Fruit fly (Drosophila melanogaster) whole organism, embryonic: Measurements from ENCODE around the gene CG1774.

Source experiments
- Bteb2 ChIP-seq: fragments of 200-800 bp; sonication (Bioruptor generic); optimal IDR thresholded peaks from 2 replicates; lab custom pipeline; 2016; ENCODE audit warnings: missing biosample characterization, missing genetic modification characterization
- CG10274 ChIP-seq: fragments of 200-800 bp; sonication (Bioruptor generic); optimal IDR thresholded peaks from 3 replicates; lab custom pipeline; 2017; ENCODE audit warnings: missing biosample characterization, mild to moderate bottlenecking, missing genetic modification characterization
- CG10959 ChIP-seq: fragments of 200-800 bp; sonication (Bioruptor generic); IDR thresholded peaks from 2 replicates; pipeline ENCODE4 v1.3.6; 2022; ENCODE audit warnings: missing biosample characterization, missing genetic modification characterization
- CG11247 ChIP-seq: fragments of 200-800 bp; sonication (Bioruptor generic); IDR thresholded peaks from 2 replicates; pipeline ENCODE4 v1.3.6; 2022; ENCODE audit warnings: missing biosample characterization, missing genetic modification characterization
- CG12391 ChIP-seq: fragments of 200-800 bp; sonication (Bioruptor generic); optimal IDR thresholded peaks from 3 replicates; lab custom pipeline; 2018; ENCODE audit warnings: missing biosample characterization, mild to moderate bottlenecking, missing genetic modification characterization, moderate library complexity
- CG15011 ChIP-seq: fragments of 200-800 bp; sonication (Bioruptor generic); optimal IDR thresholded peaks from 3 replicates; lab custom pipeline; 2018; ENCODE audit warnings: missing biosample characterization, mild to moderate bottlenecking, missing genetic modification characterization
- CG15514 ChIP-seq: fragments of 200-800 bp; sonication (Bioruptor generic); optimal IDR thresholded peaks from 3 replicates; lab custom pipeline; 2017; ENCODE audit warnings: missing biosample characterization, missing genetic modification characterization, mild to moderate bottlenecking, moderate library complexity, missing genetic modification reagents
- CG16815 ChIP-seq: fragments of 200-800 bp; sonication (Bioruptor generic); optimal IDR thresholded peaks from 3 replicates; lab custom pipeline; 2017; ENCODE audit warnings: missing biosample characterization, mild to moderate bottlenecking, missing genetic modification characterization
- CG17612 ChIP-seq: fragments of 200-800 bp; sonication (Bioruptor generic); IDR thresholded peaks from 2 replicates; pipeline ENCODE4 v1.3.6; 2022; ENCODE audit warnings: missing biosample characterization, missing genetic modification characterization
- CG2875 ChIP-seq: fragments of 200-800 bp; sonication (Bioruptor generic); optimal IDR thresholded peaks from 2 replicates; lab custom pipeline; 2017; ENCODE audit warnings: missing biosample characterization, mild to moderate bottlenecking, missing genetic modification characterization, missing genetic modification reagents
- CG32532 ChIP-seq: fragments of 200-800 bp; sonication (Bioruptor generic); IDR thresholded peaks from 2 replicates; pipeline ENCODE4 v1.3.6; 2022; ENCODE audit warnings: missing biosample characterization, missing genetic modification characterization
- CG7556 ChIP-seq: fragments of 200-800 bp; sonication (Bioruptor generic); optimal IDR thresholded peaks from 2 replicates; lab custom pipeline; 2017; ENCODE audit warnings: missing biosample characterization, mild to moderate bottlenecking, missing genetic modification characterization
- CG8478 ChIP-seq: fragments of >200 bp; optimal IDR thresholded peaks from 2 replicates; lab custom pipeline; 2018
- D19B ChIP-seq: fragments of 200-800 bp; sonication (Bioruptor generic); optimal IDR thresholded peaks from 2 replicates; lab custom pipeline; 2017; ENCODE audit warnings: missing biosample characterization, mild to moderate bottlenecking, missing genetic modification characterization
- Fer1 ChIP-seq: fragments of 200-800 bp; sonication (Bioruptor generic); optimal IDR thresholded peaks from 2 replicates; lab custom pipeline; 2017; ENCODE audit warnings: missing biosample characterization, mild to moderate bottlenecking, missing genetic modification characterization
- HLH4C ChIP-seq: fragments of 200-800 bp; sonication (Bioruptor generic); IDR thresholded peaks from 3 replicates; pipeline ENCODE4 v1.3.6; 2022; ENCODE audit warnings: missing biosample characterization, missing genetic modification characterization; ENCODE audit not compliant: partially characterized antibody
- HLH54F ChIP-seq: fragments of 200-800 bp; sonication (Bioruptor generic); optimal IDR thresholded peaks from 3 replicates; lab custom pipeline; 2016; ENCODE audit warnings: missing biosample characterization, missing genetic modification characterization
- Hr3 ChIP-seq: fragments of 200-800 bp; sonication (Bioruptor generic); optimal IDR thresholded peaks from 3 replicates; lab custom pipeline; 2016; ENCODE audit warnings: missing biosample characterization, missing genetic modification characterization
- NC2α ChIP-seq: fragments of 200-800 bp; sonication (Bioruptor generic); optimal IDR thresholded peaks from 2 replicates; lab custom pipeline; 2016; ENCODE audit warnings: missing biosample characterization, missing genetic modification characterization
- NK7.1 ChIP-seq: fragments of 200-800 bp; sonication (Bioruptor generic); optimal IDR thresholded peaks from 3 replicates; lab custom pipeline; 2016; ENCODE audit warnings: missing biosample characterization, missing genetic modification characterization
- Pdp1 ChIP-seq, 2 experiments: fragments of 200-800 bp; sonication (Bioruptor generic); optimal IDR thresholded peaks; 3 replicates each; lab custom pipeline; 2016; ENCODE audit warnings: missing biosample characterization in 2 of 2, missing genetic modification characterization in 2 of 2, mild to moderate bottlenecking in 1 of 2, moderate library complexity in 1 of 2
- Rx ChIP-seq: fragments of 200-800 bp; sonication (Bioruptor generic); IDR thresholded peaks from 2 replicates; pipeline ENCODE4 v1.3.6; 2022; ENCODE audit warnings: missing biosample characterization, missing genetic modification characterization
- Sry-β ChIP-seq: fragments of 200-800 bp; sonication (Bioruptor generic); optimal IDR thresholded peaks from 2 replicates; lab custom pipeline; 2018; ENCODE audit warnings: missing biosample characterization, mild to moderate bottlenecking, missing genetic modification characterization, moderate library complexity
- Ssrp ChIP-seq: fragments of 200-800 bp; sonication (Bioruptor generic); optimal IDR thresholded peaks from 2 replicates; lab custom pipeline; 2018; ENCODE audit warnings: missing biosample characterization, mild to moderate bottlenecking, missing genetic modification characterization, moderate library complexity
- aop ChIP-seq: fragments of 200-800 bp; sonication (Bioruptor generic); IDR thresholded peaks from 2 replicates; pipeline ENCODE4 v1.3.6; 2022; ENCODE audit warnings: missing biosample characterization, missing genetic modification characterization
- cwo ChIP-seq: fragments of 200-800 bp; sonication (Bioruptor generic); optimal IDR thresholded peaks from 3 replicates; lab custom pipeline; 2017; ENCODE audit warnings: missing biosample characterization, missing genetic modification characterization, mild to moderate bottlenecking, moderate library complexity, missing genetic modification reagents
- dmrt11E ChIP-seq: fragments of 200-800 bp; sonication (Bioruptor generic); optimal IDR thresholded peaks from 3 replicates; lab custom pipeline; 2018; ENCODE audit warnings: missing biosample characterization, mild to moderate bottlenecking, missing genetic modification characterization, moderate library complexity
- dmrt99B ChIP-seq: fragments of 200-800 bp; sonication (Bioruptor generic); optimal IDR thresholded peaks from 2 replicates; lab custom pipeline; 2018; ENCODE audit warnings: missing biosample characterization, mild to moderate bottlenecking, missing genetic modification characterization, moderate library complexity
- esg ChIP-seq: fragments of 200-800 bp; sonication (Bioruptor generic); conservative IDR thresholded peaks from 2 replicates; pipeline ENCODE4 v1.3.6; 2022; ENCODE audit warnings: missing biosample characterization, missing genetic modification characterization
- gcm ChIP-seq: fragments of 200-800 bp; sonication (Bioruptor generic); optimal IDR thresholded peaks from 2 replicates; lab custom pipeline; 2019; ENCODE audit warnings: missing biosample characterization, mild to moderate bottlenecking, missing genetic modification characterization, moderate library complexity
- gcm2 ChIP-seq: fragments of 200-800 bp; sonication (Bioruptor generic); optimal IDR thresholded peaks from 2 replicates; lab custom pipeline; 2016; ENCODE audit warnings: missing biosample characterization, missing genetic modification characterization
- gsb ChIP-seq: fragments of 200-800 bp; sonication (Bioruptor generic); IDR thresholded peaks from 2 replicates; pipeline ENCODE4 v1.3.6; 2022; ENCODE audit warnings: missing biosample characterization, missing genetic modification characterization
- hbn ChIP-seq: fragments of 200-800 bp; sonication (Bioruptor generic); IDR thresholded peaks from 2 replicates; pipeline ENCODE4 v1.3.6; 2022; ENCODE audit warnings: missing biosample characterization, missing genetic modification characterization; ENCODE audit not compliant: partially characterized antibody
- kni ChIP-seq: fragments of 200-800 bp; sonication (Bioruptor generic); optimal IDR thresholded peaks from 3 replicates; lab custom pipeline; 2017; ENCODE audit warnings: mild to moderate bottlenecking, missing biosample characterization, missing genetic modification reagents, missing genetic modification characterization
- pan ChIP-seq, 4 experiments: fragments of >200 bp in 3 of 4; fragments of 200-800 bp in 1 of 4; sonication (Bioruptor generic) in 1 of 4; optimal IDR thresholded peaks in 3 of 4; IDR thresholded peaks in 1 of 4; 2 replicates each; pipeline versions ENCODE4 v1.3.6 to Lab custom; 2017 to 2022; ENCODE audit warnings: missing biosample characterization in 2 of 4, missing genetic modification characterization in 2 of 4, mixed read lengths in 1 of 4
- pho ChIP-seq: fragments of 200-800 bp; sonication (Bioruptor generic); optimal IDR thresholded peaks from 2 replicates; lab custom pipeline; 2016; ENCODE audit warnings: missing biosample characterization, missing genetic modification characterization
- pita ChIP-seq: fragments of 200-800 bp; sonication (Bioruptor generic); optimal IDR thresholded peaks from 2 replicates; lab custom pipeline; 2017; ENCODE audit warnings: missing biosample characterization, mild to moderate bottlenecking, missing genetic modification characterization
- ranshi ChIP-seq: fragments of 200-800 bp; sonication (Bioruptor generic); IDR thresholded peaks from 2 replicates; pipeline ENCODE4 v1.3.6; 2022; ENCODE audit warnings: missing biosample characterization, missing genetic modification characterization
- sc ChIP-seq, 3 experiments: fragments of >200 bp in 2 of 3; fragments of 200-800 bp in 1 of 3; sonication (Bioruptor generic) in 1 of 3; optimal IDR thresholded peaks; 2 replicates in 2 of 3; 3 replicates in 1 of 3; lab custom pipeline; 2017; ENCODE audit warnings: mild to moderate bottlenecking in 1 of 3, missing biosample characterization in 1 of 3, missing genetic modification characterization in 1 of 3, missing genetic modification reagents in 1 of 3
- schlank ChIP-seq: fragments of 200-800 bp; sonication (Bioruptor generic); optimal IDR thresholded peaks from 2 replicates; lab custom pipeline; 2018; ENCODE audit warnings: missing biosample characterization, mild to moderate bottlenecking, missing genetic modification characterization
- scrt ChIP-seq: fragments of 200-800 bp; sonication (Bioruptor generic); optimal IDR thresholded peaks from 2 replicates; lab custom pipeline; 2018; ENCODE audit warnings: missing biosample characterization, mild to moderate bottlenecking, missing genetic modification characterization, moderate library complexity
- sd ChIP-seq: fragments of 200-800 bp; sonication (Bioruptor generic); optimal IDR thresholded peaks from 3 replicates; lab custom pipeline; 2018; ENCODE audit warnings: missing biosample characterization, mild to moderate bottlenecking, missing genetic modification characterization, moderate library complexity
- slp2 ChIP-seq: fragments of 200-800 bp; sonication (Bioruptor generic); optimal IDR thresholded peaks from 2 replicates; lab custom pipeline; 2016; ENCODE audit warnings: missing biosample characterization, missing genetic modification characterization
- sob ChIP-seq: fragments of 200-800 bp; sonication (Bioruptor generic); IDR thresholded peaks from 2 replicates; pipeline ENCODE4 v1.3.6; 2022; ENCODE audit warnings: missing biosample characterization, missing genetic modification characterization
- tap ChIP-seq: fragments of 200-800 bp; optimal IDR thresholded peaks from 3 replicates; lab custom pipeline; 2019; ENCODE audit warnings: missing biosample characterization, mild to moderate bottlenecking, missing genetic modification characterization, moderate library complexity
- tgo ChIP-seq: fragments of 200-800 bp; sonication (Bioruptor generic); IDR thresholded peaks from 3 replicates; pipeline ENCODE4 v1.3.6; 2022; ENCODE audit warnings: missing biosample characterization, missing genetic modification characterization
- unc-4 ChIP-seq: fragments of 200-800 bp; sonication (Bioruptor generic); IDR thresholded peaks from 2 replicates; pipeline ENCODE4 v1.3.6; 2022; ENCODE audit warnings: missing biosample characterization, missing genetic modification characterization; ENCODE audit not compliant: partially characterized antibody
- zen2 ChIP-seq: fragments of 200-800 bp; sonication (Bioruptor generic); IDR thresholded peaks from 3 replicates; pipeline ENCODE4 v1.3.6; 2022; ENCODE audit warnings: missing biosample characterization, missing genetic modification characterization; ENCODE audit not compliant: partially characterized antibody
- zfh1 ChIP-seq: fragments of 200-800 bp; sonication (Bioruptor generic); IDR thresholded peaks from 3 replicates; pipeline ENCODE4 v1.3.6; 2022; ENCODE audit warnings: missing biosample characterization, missing genetic modification characterization

The CG1774 gene

dm6 chr3R:31616001-31616400 is 23.4 kb downstream of the CG1774 start, which contains the start of the genes Mnat9 and CG1792 (continued):
- TF ChIP-seq CG15514 (GFP tag; lab: Kevin White, UChicago) (peak; percentile 95), dmrt99B (peak; percentile 98), CG15011 (peak; percentile 94), Ssrp (tag; lab: Kevin White, UChicago) (peak; percentile 99), esg (peak; percentile 99), Sry-β (peak; percentile 68), zfh1 (GFP tag; lab: Robert Waterston, UW) (peak; percentile 99), HLH54F (GFP tag; lab: Kevin White, UChicago) (peak; percentile 99), gcm (GFP tag; lab: Kevin White, UChicago) (peak; percentile 96), kni (GFP tag; lab: Kevin White, UChicago) (peak; percentile 73), CG10959 (GFP tag; lab: Robert Waterston, UW) (peak; percentile 97), Bteb2 (GFP tag; lab: Kevin White, UChicago) (peak; percentile 99), tgo (GFP tag; lab: Robert Waterston, UW) (peak; percentile 99), gcm2 (GFP tag; lab: Kevin White, UChicago) (peak; percentile 96), CG32532 (GFP tag; lab: Robert Waterston, UW) (peak; percentile 100), CG10274 (GFP tag; lab: Kevin White, UChicago) (peak; percentile 87), gsb (peak; percentile 98), NC2α (peak; percentile 96), CG16815 (peak; percentile 98), CG2875 (GFP tag; lab: Kevin White, UChicago) (peak; percentile 95), scrt (peak; percentile 95), tap (peak; percentile 98), CG12391 (tag; lab: Kevin White, UChicago) (peak; percentile 99), zen2 (no peak), D19B (peak; percentile 93), CG7556 (GFP tag; lab: Kevin White, UChicago) (peak; percentile 94), pho (GFP tag; lab: Kevin White, UChicago) (peak; percentile 98), cwo (GFP tag; lab: Kevin White, UChicago) (peak; percentile 94), NK7.1 (GFP tag; lab: Kevin White, UChicago) (peak; percentile 96), CG17612 (peak; percentile 99), pan (optimal IDR thresholded peaks at IDR 0.05; lab: Kevin White, UChicago) (no peak), pan (GFP tag; optimal IDR thresholded peaks at IDR 0.05 in 1 of 2, IDR thresholded peaks at IDR 0.05 in 1 of 2) (peak in 1 of 2 experiments; percentile 100), HLH4C (no peak), Fer1 (GFP tag; lab: Kevin White, UChicago) (peak; percentile 96), Pdp1 (GFP tag; optimal IDR thresholded peaks at IDR 0.05; lab: Kevin White, UChicago) (peak; percentile 98), slp2 (GFP tag; lab: Kevin White, UChicago) (peak; percentile 98), sd (tag; lab: Kevin White, UChicago) (peak; percentile 92), aop (GFP tag; lab: Robert Waterston, UW) (peak; percentile 98), sob (GFP tag; lab: Robert Waterston, UW) (peak; percentile 100), unc-4 (GFP tag; lab: Robert Waterston, UW) (0 out of 2 replicates have a peak, but pooled peaks have one; percentile 30), dmrt11E (tag; lab: Kevin White, UChicago) (peak; percentile 95), ranshi (GFP tag; lab: Robert Waterston, UW) (peak; percentile 99), hbn (GFP tag; lab: Robert Waterston, UW) (no peak), Hr3 (GFP tag; lab: Kevin White, UChicago) (peak; percentile 98), sc (optimal IDR thresholded peaks at IDR 0.05; lab: Kevin White, UChicago) (no peak), sc (GFP tag; optimal IDR thresholded peaks at IDR 0.05; lab: Kevin White, UChicago) (peak; percentile 95), CG11247 (GFP tag; lab: Robert Waterston, UW) (peak; percentile 100), CG8478 (no peak), pita (GFP tag; lab: Kevin White, UChicago) (no peak), Rx (peak; percentile 99), schlank (tag; lab: Kevin White, UChicago) (peak; percentile 97)
